Worm (Caenorhabditis elegans): ENCODE measurements around the gene cls-3.

Gene cls-3

ce11 chrIII:9228722-9229121, 37.8 kb upstream of the cls-3 start, which contains the start of gene rnr-1 (continued):
- TF ChIP-seq rcor-1 (GFP tag; IDR thresholded peaks at IDR 0.05): 0 out of 2 replicates have a peak, but pooled peaks have one; percentile 33
- TF ChIP-seq xnd-1 (tag; optimal IDR thresholded peaks at IDR 0.05): peak; percentile 97
- TF ChIP-seq nhr-120 (GFP tag; IDR thresholded peaks at IDR 0.05): no peak
- no peak for TF ChIP-seq athp-1 (tag; optimal IDR thresholded peaks at IDR 0.05)
- TF ChIP-seq aptf-2 (GFP tag; conservative IDR thresholded peaks at IDR 0.05): no peak
- TF ChIP-seq madf-8 (GFP tag; conservative IDR thresholded peaks at IDR 0.05): peak; percentile 90
- TF ChIP-seq B0019.2 (GFP tag; conservative IDR thresholded peaks at IDR 0.05): 0 out of 2 replicates have a peak, but pooled peaks have one; percentile 16
- TF ChIP-seq Y79H2A.3 (GFP tag; conservative IDR thresholded peaks at IDR 0.05): 0 out of 2 replicates have a peak, but pooled peaks have one; percentile 44
- TF ChIP-seq fkh-3 (tag; optimal IDR thresholded peaks at IDR 0.05): no peak
- TF ChIP-seq lag-1 (GFP tag; IDR thresholded peaks at IDR 0.05): no peak
- TF ChIP-seq tlf-1 (GFP tag; optimal IDR thresholded peaks at IDR 0.05): peak; percentile 42
- TF ChIP-seq F22D6.2 (tag; optimal IDR thresholded peaks at IDR 0.05): no peak
- no peak for TF ChIP-seq ceh-40 (GFP tag; IDR thresholded peaks at IDR 0.05)
- TF ChIP-seq him-1 (tag; optimal IDR thresholded peaks at IDR 0.05): peak; percentile 24
- peak; percentile 19; the same call in 1 of the 2 replicates for TF ChIP-seq hmg-1.2 (GFP tag; IDR thresholded peaks at IDR 0.05)
- TF ChIP-seq dpl-1 (GFP tag; optimal IDR thresholded peaks at IDR 0.05): peak; percentile 73
- no peak for TF ChIP-seq nhr-179 (tag; optimal IDR thresholded peaks at IDR 0.05)
- TF ChIP-seq lin-54 (GFP tag; optimal IDR thresholded peaks at IDR 0.05): peak; percentile 54
- peak; percentile 99 for TF ChIP-seq lsl-1 (GFP tag; optimal IDR thresholded peaks at IDR 0.05)
- no peak for TF ChIP-seq C17E4.6 (GFP tag; IDR thresholded peaks at IDR 0.05)
- TF ChIP-seq nfya-1 (tag; optimal IDR thresholded peaks at IDR 0.05; ENCODE audit: borderline replicate concordance, insufficient read depth): no peak
- TF ChIP-seq ceh-91 (GFP tag; IDR thresholded peaks at IDR 0.05): peak; percentile 91
- TF ChIP-seq hlh-12 (tag; optimal IDR thresholded peaks at IDR 0.05): no peak
- TF ChIP-seq pbrm-1 (GFP tag; IDR thresholded peaks at IDR 0.05): peak; percentile 39; the same call in 1 of the 2 replicates
- TF ChIP-seq efl-1 (GFP tag; optimal IDR thresholded peaks at IDR 0.05): peak; percentile 93
- TF ChIP-seq tbp1 (GFP tag; optimal IDR thresholded peaks at IDR 0.05): peak; percentile 26
- TF ChIP-seq ztf-25 (GFP tag; IDR thresholded peaks at IDR 0.05): no peak
- peak; percentile 9; the same call in 1 of the 2 replicates for TF ChIP-seq mcd-1 (GFP tag; IDR thresholded peaks at IDR 0.05)
- no peak for TF ChIP-seq F39B2.1 (GFP tag; IDR thresholded peaks at IDR 0.05)
- TF ChIP-seq Y67H2A.10 (GFP tag; conservative IDR thresholded peaks at IDR 0.05): no peak
- peak; percentile 97 for TF ChIP-seq F33H1.4 (GFP tag; IDR thresholded peaks at IDR 0.05)
- no peak for TF ChIP-seq T07F8.4 (tag; optimal IDR thresholded peaks at IDR 0.05)
- TF ChIP-seq attf-3 (GFP tag; conservative IDR thresholded peaks at IDR 0.05): no peak
- TF ChIP-seq F55B11.4 (tag; optimal IDR thresholded peaks at IDR 0.05; ENCODE audit: borderline replicate concordance, insufficient read depth): no peak
- no peak for TF ChIP-seq nfya-2 (GFP tag; IDR thresholded peaks at IDR 0.05)
- peak; percentile 71 for TF ChIP-seq hsf-1 (GFP tag; IDR thresholded peaks at IDR 0.05)
- peak; percentile 98 for TF ChIP-seq madf-6 (GFP tag; IDR thresholded peaks at IDR 0.05)
- TF ChIP-seq sea-2 (GFP tag; IDR thresholded peaks at IDR 0.05): no peak
- TF ChIP-seq dox-1 (GFP tag; IDR thresholded peaks at IDR 0.05): peak; percentile 19; the same call in 1 of the 2 replicates

ce11 chrIII:9228190-9228589, 37.3 kb upstream of the cls-3 start:
- TF ChIP-seq ekl-4 (GFP tag; IDR thresholded peaks at IDR 0.05) (no peak), ztf-25 (GFP tag; IDR thresholded peaks at IDR 0.05) (no peak), dox-1 (GFP tag; IDR thresholded peaks at IDR 0.05) (0 out of 2 replicates have a peak, but pooled peaks have one; percentile 3), efl-1 (GFP tag; optimal IDR thresholded peaks at IDR 0.05) (peak; percentile 84), B0336.3 (GFP tag; IDR thresholded peaks at IDR 0.05) (peak; percentile 35; the same call in 1 of the 2 replicates), Y79H2A.3 (GFP tag; conservative IDR thresholded peaks at IDR 0.05) (no peak), D2030.7 (GFP tag; IDR thresholded peaks at IDR 0.05) (0 out of 2 replicates have a peak, but pooled peaks have one; percentile 30), tbx-9 (tag; optimal IDR thresholded peaks at IDR 0.05; ENCODE audit: borderline replicate concordance) (no peak), unc-130 (GFP tag; optimal IDR thresholded peaks at IDR 0.05) (no peak), mcd-1 (GFP tag; IDR thresholded peaks at IDR 0.05) (peak; percentile 79), attf-5 (GFP tag; optimal IDR thresholded peaks at IDR 0.05) (peak; percentile 1), ztf-6 (GFP tag; IDR thresholded peaks at IDR 0.05) (no peak), lin-54 (GFP tag; optimal IDR thresholded peaks at IDR 0.05) (peak; percentile 38), nhr-80 (tag; optimal IDR thresholded peaks at IDR 0.05) (peak; percentile 20), madf-6 (GFP tag; IDR thresholded peaks at IDR 0.05) (peak; percentile 34; the same call in 1 of the 2 replicates), dpl-1 (GFP tag; optimal IDR thresholded peaks at IDR 0.05) (peak; percentile 57), pbrm-1 (GFP tag; IDR thresholded peaks at IDR 0.05) (0 out of 2 replicates have a peak, but pooled peaks have one; percentile 7), cebp-2 (GFP tag; IDR thresholded peaks at IDR 0.05) (no peak)
